Worm (Caenorhabditis elegans): ENCODE data around the gene hlh-6.
A peak's percentile ranks its signal among the peaks of the same experiment; 100 is the strongest.

DNA sequence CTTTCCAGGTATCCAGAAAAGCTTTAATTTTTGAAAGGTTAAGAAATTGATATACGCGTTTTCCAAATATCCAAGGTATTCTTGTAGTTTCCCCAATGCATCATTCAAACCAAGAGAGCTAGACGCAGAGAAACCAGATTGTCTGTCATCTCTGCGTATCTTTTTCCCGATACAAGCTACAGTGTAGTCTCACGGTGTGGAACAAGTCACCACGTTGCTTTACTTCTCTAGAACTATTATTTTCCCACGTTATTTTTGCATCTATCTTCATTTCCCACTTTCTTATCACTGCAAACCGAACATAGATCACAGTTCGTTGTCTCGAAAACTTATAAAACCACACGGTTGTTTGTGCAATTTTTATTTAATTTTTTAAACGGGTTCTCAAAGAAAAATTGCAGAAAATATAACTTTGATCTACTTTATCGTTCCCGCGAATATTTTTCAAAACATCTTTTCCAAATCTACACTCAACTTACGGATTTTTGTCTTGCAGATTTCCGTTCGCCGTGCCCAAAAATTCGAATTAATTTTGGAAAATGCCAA, 41.7 kb upstream of the hlh-6 start, which contains the start of gene gstk-1:
- TF ChIP-seq snpc-4 (tag; optimal IDR thresholded peaks at IDR 0.05) = no peak
- no peak for TF ChIP-seq ztf-11 (tag; optimal IDR thresholded peaks at IDR 0.05)
- no peak for TF ChIP-seq C34F6.9 (tag; optimal IDR thresholded peaks at IDR 0.05)
- TF ChIP-seq aly-2 (tag; optimal IDR thresholded peaks at IDR 0.05) = no peak
- peak in 1 of 2 experiments; percentile 42 for TF ChIP-seq mdl-1 (tag; optimal IDR thresholded peaks at IDR 0.05)
- no peak for TF ChIP-seq unc-62 (GFP tag; optimal IDR thresholded peaks at IDR 0.05)

Data from whole organism, L2 larva.